Worm (Caenorhabditis elegans): ENCODE results near the gene Y46G5A.39.

Gene Y46G5A.39

ce11 chrII:12774402-12774801 lies 20.8 kb upstream of the Y46G5A.39 start, which contains the start of gene Y46G5A.14:
Gene Y46G5A.14, plus strand, starts transcription at chrII:12774702.
- no peak for TF ChIP-seq nhr-237 (tag; optimal IDR thresholded peaks at IDR 0.05)

ce11 chrII:12769947-12770346 lies 16.3 kb upstream of the Y46G5A.39 start:
- no peak for TF ChIP-seq unc-39 (tag; optimal IDR thresholded peaks at IDR 0.05)
- TF ChIP-seq sem-2 (GFP tag; optimal IDR thresholded peaks at IDR 0.05): no peak

- TF ChIP-seq nhr-237 (tag; optimal IDR thresholded peaks at IDR 0.05) (peak; percentile 55), ceh-83 (GFP tag; optimal IDR thresholded peaks at IDR 0.05) (no peak), ces-1 (GFP tag; optimal IDR thresholded peaks at IDR 0.05) (peak; percentile 89), lsy-2 (tag; optimal IDR thresholded peaks at IDR 0.05) (peak; percentile 48)
These were observed 14.6 kb upstream of the Y46G5A.39 start, which contains the start of the genes vps-2 and tiar-2 for ce11 chrII:12768167-12768712. Gene vps-2, minus strand, starts transcription at chrII:12768217. Gene tiar-2, plus strand, starts transcription at chrII:12768686.

ce11 chrII:12767258-12767824 lies 13.7 kb upstream of the Y46G5A.39 start:
- TF ChIP-seq cnd-1 (tag; optimal IDR thresholded peaks at IDR 0.05) (no peak), sptf-1 (tag; optimal IDR thresholded peaks at IDR 0.05) (no peak), hlh-1 (tag; optimal IDR thresholded peaks at IDR 0.05) (no peak), lin-13 (tag; optimal IDR thresholded peaks at IDR 0.05) (no peak), ceh-83 (GFP tag; optimal IDR thresholded peaks at IDR 0.05) (no peak), unc-120 (tag; optimal IDR thresholded peaks at IDR 0.05; ENCODE audit: poor library complexity, severe bottlenecking) (no peak), nhr-76 (tag; optimal IDR thresholded peaks at IDR 0.05) (no peak), mep-1 (tag; optimal IDR thresholded peaks at IDR 0.05) (no peak), nhr-12 (tag; optimal IDR thresholded peaks at IDR 0.05) (no peak), snpc-4 (tag; optimal IDR thresholded peaks at IDR 0.05) (no peak), nhr-237 (tag; optimal IDR thresholded peaks at IDR 0.05) (no peak), nhr-28 (tag; optimal IDR thresholded peaks at IDR 0.05) (no peak), unc-39 (tag; optimal IDR thresholded peaks at IDR 0.05) (no peak), flh-1 (GFP tag; optimal IDR thresholded peaks at IDR 0.05) (no peak), nhr-2 (tag; optimal IDR thresholded peaks at IDR 0.05) (no peak), mls-2 (tag; optimal IDR thresholded peaks at IDR 0.05) (no peak), elt-3 (tag; optimal IDR thresholded peaks at IDR 0.05) (no peak)

ce11 chrII:12766443-12767188 lies 13.0 kb upstream of the Y46G5A.39 start:
- TF ChIP-seq unc-62 (GFP tag; optimal IDR thresholded peaks at IDR 0.05): no peak
- TF ChIP-seq bed-3 (GFP tag; optimal IDR thresholded peaks at IDR 0.05): no peak

- no peak for TF ChIP-seq ceh-83 (GFP tag; optimal IDR thresholded peaks at IDR 0.05)
- TF ChIP-seq zip-8 (tag; optimal IDR thresholded peaks at IDR 0.05): no peak
- TF ChIP-seq nhr-28 (tag; optimal IDR thresholded peaks at IDR 0.05): no peak
These were observed 10.9 kb upstream of the Y46G5A.39 start for ce11 chrII:12764476-12764875.

- no peak for TF ChIP-seq sem-2 (GFP tag; optimal IDR thresholded peaks at IDR 0.05)
These were observed 6.9 kb upstream of the Y46G5A.39 start, which contains the start of gene cnp-2 for ce11 chrII:12760497-12760896. Gene cnp-2, plus strand, starts transcription at chrII:12760797.

ce11 chrII:12756180-12756579 lies 2.6 kb upstream of the Y46G5A.39 start, which contains the start of the genes Y46G5A.7 and Y46G5A.8:
Gene Y46G5A.7, minus strand, starts transcription at chrII:12756332.
Gene Y46G5A.8, plus strand, starts transcription at chrII:12756338.
- peak; percentile 33 for TF ChIP-seq ceh-39 (tag; optimal IDR thresholded peaks at IDR 0.05)
- TF ChIP-seq ztf-11 (tag; optimal IDR thresholded peaks at IDR 0.05): no peak
- TF ChIP-seq nhr-237 (tag; optimal IDR thresholded peaks at IDR 0.05): no peak
- TF ChIP-seq nhr-28 (tag; optimal IDR thresholded peaks at IDR 0.05): no peak
- no peak for TF ChIP-seq lsy-2 (tag; optimal IDR thresholded peaks at IDR 0.05)
- TF ChIP-seq nhr-76 (tag; optimal IDR thresholded peaks at IDR 0.05): no peak

All from whole organism, mixed stage, embryonic.